Fruit fly (Drosophila melanogaster): Measurements from ENCODE around the gene CG31917.

Gene CG31917

dm6 chr2L:4976988-4977551 is 33.6 kb downstream of the CG31917 start, which contains the start of the genes Gmd and CG3792 (continued):
- TF ChIP-seq chif (GFP tag; optimal IDR thresholded peaks at IDR 0.05) (peak; percentile 85 to 96), zen2 (GFP tag; IDR thresholded peaks at IDR 0.05; ENCODE audit: partially characterized antibody) (peak; percentile 72; the same call in 2 of the 3 replicates)

- no peak for TF ChIP-seq otp (GFP tag; IDR thresholded peaks at IDR 0.05)
- TF ChIP-seq wek (GFP tag; optimal IDR thresholded peaks at IDR 0.05): no peak
- no peak for TF ChIP-seq Sin3A (optimal IDR thresholded peaks at IDR 0.05)
- no peak for TF ChIP-seq CG2678 (tag; optimal IDR thresholded peaks at IDR 0.05)
- no peak for TF ChIP-seq ken (GFP tag; IDR thresholded peaks at IDR 0.05)
- no peak for TF ChIP-seq CG8089 (GFP tag; optimal IDR thresholded peaks at IDR 0.05)
- no peak for TF ChIP-seq E2f1 (GFP tag; IDR thresholded peaks at IDR 0.05)
- TF ChIP-seq CG7928 (GFP tag; optimal IDR thresholded peaks at IDR 0.05): no peak
- no peak for TF ChIP-seq scrt (GFP tag; optimal IDR thresholded peaks at IDR 0.05)
- no peak for TF ChIP-seq fru (optimal IDR thresholded peaks at IDR 0.05)
- TF ChIP-seq CG34422 (GFP tag; IDR thresholded peaks at IDR 0.05): peak; percentile 11; the same call in 1 of the 3 replicates
- no peak for TF ChIP-seq CG2875 (GFP tag; optimal IDR thresholded peaks at IDR 0.05)
- no peak for TF ChIP-seq CG14050 (GFP tag; IDR thresholded peaks at IDR 0.05)
- TF ChIP-seq zen2 (GFP tag; IDR thresholded peaks at IDR 0.05; ENCODE audit: partially characterized antibody): no peak; the same call in 2 of the 3 replicates
- no peak for TF ChIP-seq Atf3 (GFP tag; optimal IDR thresholded peaks at IDR 0.05)
- no peak for TF ChIP-seq Fer2 (tag; optimal IDR thresholded peaks at IDR 0.05)
- TF ChIP-seq CG18764 (GFP tag; optimal IDR thresholded peaks at IDR 0.05): no peak
- no peak for TF ChIP-seq CG14441 (GFP tag; IDR thresholded peaks at IDR 0.05)
- no peak for TF ChIP-seq gcm2 (GFP tag; optimal IDR thresholded peaks at IDR 0.05)
- TF ChIP-seq CG17385 (GFP tag; optimal IDR thresholded peaks at IDR 0.05): peak; percentile 98
- TF ChIP-seq CG13123 (GFP tag; optimal IDR thresholded peaks at IDR 0.05): no peak
- no peak for TF ChIP-seq CG10654 (GFP tag; optimal IDR thresholded peaks at IDR 0.05)
- no peak for TF ChIP-seq CG10321 (GFP tag; IDR thresholded peaks at IDR 0.05)
- TF ChIP-seq Fer1 (GFP tag; optimal IDR thresholded peaks at IDR 0.05): peak; percentile 50
- TF ChIP-seq CG4282 (GFP tag; optimal IDR thresholded peaks at IDR 0.05): no peak
- TF ChIP-seq Dad (GFP tag; optimal IDR thresholded peaks at IDR 0.05): no peak
- TF ChIP-seq Optix (GFP tag; IDR thresholded peaks at IDR 0.05): no peak
- TF ChIP-seq CG6689 (GFP tag; IDR thresholded peaks at IDR 0.05): 0 out of 2 replicates have a peak, but pooled peaks have one; percentile 4
- TF ChIP-seq CG12236 (GFP tag; optimal IDR thresholded peaks at IDR 0.05): no peak
- no peak for TF ChIP-seq Deaf1 (tag; optimal IDR thresholded peaks at IDR 0.05)
- peak; percentile 20; the same call in 1 of the 2 replicates for TF ChIP-seq chm (GFP tag; IDR thresholded peaks at IDR 0.05)
- TF ChIP-seq Meics (GFP tag; optimal IDR thresholded peaks at IDR 0.05): no peak
- TF ChIP-seq Opbp (GFP tag; IDR thresholded peaks at IDR 0.05; ENCODE audit: partially characterized antibody): peak; percentile 40; the same call in 1 of the 3 replicates
- no peak for TF ChIP-seq hth (optimal IDR thresholded peaks at IDR 0.05)
- TF ChIP-seq Dref (GFP tag; IDR thresholded peaks at IDR 0.05): no peak
- no peak for TF ChIP-seq CG7963 (GFP tag; IDR thresholded peaks at IDR 0.05; ENCODE audit: partially characterized antibody)
- no peak for TF ChIP-seq Chrac-16 (GFP tag; optimal IDR thresholded peaks at IDR 0.05)
- TF ChIP-seq D19A (tag; optimal IDR thresholded peaks at IDR 0.05): no peak
- TF ChIP-seq Hsf (GFP tag; optimal IDR thresholded peaks at IDR 0.05): no peak
- peak; percentile 18 for TF ChIP-seq Mad (GFP tag; optimal IDR thresholded peaks at IDR 0.05)
- TF ChIP-seq vnd (GFP tag; IDR thresholded peaks at IDR 0.05; ENCODE audit: partially characterized antibody): no peak
- TF ChIP-seq CTCF (GFP tag; optimal IDR thresholded peaks at IDR 0.05): peak; percentile 3
- no peak for TF ChIP-seq jing (GFP tag; optimal IDR thresholded peaks at IDR 0.05)
- no peak for TF ChIP-seq CG2129 (GFP tag; IDR thresholded peaks at IDR 0.05; ENCODE audit: partially characterized antibody)
- no peak for TF ChIP-seq tio (GFP tag; optimal IDR thresholded peaks at IDR 0.05)
- TF ChIP-seq CG6272 (GFP tag; IDR thresholded peaks at IDR 0.05): no peak
- no peak for TF ChIP-seq Dip2 (GFP tag; IDR thresholded peaks at IDR 0.05)
- no peak for TF ChIP-seq gsb (GFP tag; IDR thresholded peaks at IDR 0.05)
Observed at dm6 chr2L:4973731-4974415, 36.8 kb downstream of the CG31917 start, which contains the start of gene mRpL28. Gene mRpL28, plus strand, starts transcription at chr2L:4973976.

Data from whole organism, embryonic.